Worm (Caenorhabditis elegans) whole organism, mixed stage, embryonic: ENCODE results near the gene rbm-7.

Experiments
- M03D4.4 ChIP-seq: sonication (generic microtip); optimal IDR thresholded peaks from 2 replicates; lab custom pipeline; 2017; ENCODE audit warnings: mild to moderate bottlenecking, missing genetic modification characterization, missing compliant biosample characterization
- bed-3 ChIP-seq: fragments of 200-800 bp; sonication (Bioruptor generic); optimal IDR thresholded peaks from 3 replicates; lab custom pipeline; 2018; ENCODE audit warnings: mild to moderate bottlenecking, missing genetic modification characterization, moderate library complexity, missing compliant biosample characterization
- blmp-1 ChIP-seq: fragments of 150-350 bp; optimal IDR thresholded peaks from 2 replicates; lab custom pipeline; 2014; ENCODE audit warnings: missing biosample characterization, missing genetic modification characterization
- ceh-39 ChIP-seq: fragments of 150-350 bp; optimal IDR thresholded peaks from 2 replicates; lab custom pipeline; 2014; ENCODE audit warnings: missing biosample characterization, missing genetic modification characterization
- ceh-43 ChIP-seq: fragments of 200-800 bp; sonication (Bioruptor generic); optimal IDR thresholded peaks from 2 replicates; lab custom pipeline; 2018; ENCODE audit warnings: mild to moderate bottlenecking, missing genetic modification characterization, moderate library complexity, missing compliant biosample characterization
- ceh-83 ChIP-seq: fragments of 200-800 bp; sonication (Bioruptor generic); optimal IDR thresholded peaks from 2 replicates; lab custom pipeline; 2018; ENCODE audit warnings: mild to moderate bottlenecking, missing genetic modification characterization, missing compliant biosample characterization
- ces-1 ChIP-seq: fragments of 150-350 bp; optimal IDR thresholded peaks from 2 replicates; lab custom pipeline; 2014; ENCODE audit warnings: missing biosample characterization, missing genetic modification reagents, missing genetic modification characterization
- cnd-1 ChIP-seq: fragments of 200-800 bp; sonication (Bioruptor generic); optimal IDR thresholded peaks from 2 replicates; lab custom pipeline; 2018; ENCODE audit warnings: mild to moderate bottlenecking, missing genetic modification characterization, missing compliant biosample characterization
- drap-1 ChIP-seq: fragments of 200-800 bp; sonication (Bioruptor generic); optimal IDR thresholded peaks from 3 replicates; lab custom pipeline; 2018; ENCODE audit warnings: mild to moderate bottlenecking, missing genetic modification characterization, missing compliant biosample characterization
- elt-1 ChIP-seq: sonication (generic microtip); optimal IDR thresholded peaks from 2 replicates; lab custom pipeline; 2017; ENCODE audit warnings: missing genetic modification characterization, mild to moderate bottlenecking, missing compliant biosample characterization, antibody characterized with exemption, moderate library complexity, borderline replicate concordance; ENCODE audit not compliant: insufficient read depth
- elt-3 ChIP-seq: fragments of 150-350 bp; optimal IDR thresholded peaks from 2 replicates; lab custom pipeline; 2014; ENCODE audit warnings: missing biosample characterization, missing genetic modification characterization
- flh-1 ChIP-seq: fragments of 200-800 bp; sonication (Bioruptor generic); optimal IDR thresholded peaks from 2 replicates; lab custom pipeline; 2018; ENCODE audit warnings: mild to moderate bottlenecking, missing genetic modification characterization, moderate library complexity, missing compliant biosample characterization
- ham-2 ChIP-seq: fragments of 200-800 bp; sonication (Bioruptor generic); optimal IDR thresholded peaks from 2 replicates; lab custom pipeline; 2018; ENCODE audit warnings: mild to moderate bottlenecking, missing genetic modification characterization, missing compliant biosample characterization
- hlh-1 ChIP-seq: fragments of 150-350 bp; optimal IDR thresholded peaks from 2 replicates; lab custom pipeline; 2014; ENCODE audit warnings: missing biosample characterization, missing genetic modification reagents, missing genetic modification characterization
- lin-13 ChIP-seq: fragments of 150-350 bp; optimal IDR thresholded peaks from 2 replicates; lab custom pipeline; 2014; ENCODE audit warnings: missing biosample characterization, missing genetic modification characterization
- lsy-2 ChIP-seq: fragments of 150-350 bp; optimal IDR thresholded peaks from 2 replicates; lab custom pipeline; 2014; ENCODE audit warnings: missing biosample characterization, missing genetic modification characterization
- mab-5 ChIP-seq: fragments of 150-350 bp; optimal IDR thresholded peaks from 2 replicates; lab custom pipeline; 2014; ENCODE audit warnings: missing biosample characterization, missing genetic modification characterization
- mep-1 ChIP-seq: fragments of 150-350 bp; optimal IDR thresholded peaks from 2 replicates; lab custom pipeline; 2017; ENCODE audit warnings: missing biosample characterization, missing genetic modification reagents, missing genetic modification characterization, inconsistent platforms
- mls-2 ChIP-seq: sonication (generic microtip); optimal IDR thresholded peaks from 2 replicates; lab custom pipeline; 2016; ENCODE audit warnings: mild to moderate bottlenecking, missing genetic modification characterization, moderate library complexity, missing compliant biosample characterization
- nhr-12 ChIP-seq: fragments of 150-350 bp; optimal IDR thresholded peaks from 2 replicates; lab custom pipeline; 2014; ENCODE audit warnings: missing biosample characterization, missing genetic modification characterization
- nhr-2 ChIP-seq: fragments of 150-350 bp; optimal IDR thresholded peaks from 2 replicates; lab custom pipeline; 2014; ENCODE audit warnings: missing biosample characterization, missing genetic modification characterization
- nhr-237 ChIP-seq: fragments of 150-350 bp; optimal IDR thresholded peaks from 2 replicates; lab custom pipeline; 2014; ENCODE audit warnings: missing biosample characterization, missing genetic modification characterization
- nhr-28 ChIP-seq: fragments of 150-350 bp; optimal IDR thresholded peaks from 2 replicates; lab custom pipeline; 2014; ENCODE audit warnings: missing biosample characterization, missing genetic modification characterization
- nhr-76 ChIP-seq: sonication (generic microtip); optimal IDR thresholded peaks from 2 replicates; lab custom pipeline; 2017; ENCODE audit warnings: missing biosample characterization, missing genetic modification characterization
- pha-4 ChIP-seq: fragments of 150-350 bp; optimal IDR thresholded peaks from 2 replicates; lab custom pipeline; 2018; ENCODE audit warnings: missing biosample characterization, missing genetic modification reagents, missing genetic modification characterization
- sem-2 ChIP-seq: fragments of 200-800 bp; sonication (Bioruptor generic); optimal IDR thresholded peaks from 2 replicates; lab custom pipeline; 2018; ENCODE audit warnings: mild to moderate bottlenecking, missing genetic modification characterization, missing compliant biosample characterization
- snpc-4 ChIP-seq: fragments of 150-350 bp; optimal IDR thresholded peaks from 2 replicates; lab custom pipeline; 2014; ENCODE audit warnings: missing biosample characterization, missing genetic modification characterization
- sptf-1 ChIP-seq: sonication (generic microtip); optimal IDR thresholded peaks from 2 replicates; lab custom pipeline; 2017; ENCODE audit warnings: mild to moderate bottlenecking, missing genetic modification characterization, moderate library complexity, missing compliant biosample characterization
- tbx-8 ChIP-seq: fragments of 200-800 bp; sonication (Bioruptor generic); optimal IDR thresholded peaks from 2 replicates; lab custom pipeline; 2018; ENCODE audit warnings: mild to moderate bottlenecking, missing genetic modification characterization, moderate library complexity, missing compliant biosample characterization
- unc-120 ChIP-seq: sonication (generic microtip); optimal IDR thresholded peaks from 2 replicates; lab custom pipeline; 2017; ENCODE audit warnings: missing genetic modification characterization, missing compliant biosample characterization; ENCODE audit not compliant: poor library complexity, severe bottlenecking
- unc-39 ChIP-seq: fragments of 150-350 bp; optimal IDR thresholded peaks from 2 replicates; lab custom pipeline; 2014; ENCODE audit warnings: missing biosample characterization, missing genetic modification characterization
- unc-62 ChIP-seq: fragments of 150-350 bp; optimal IDR thresholded peaks from 2 replicates; lab custom pipeline; 2014; ENCODE audit warnings: missing biosample characterization, missing genetic modification reagents, missing genetic modification characterization
- zip-8 ChIP-seq: fragments of 150-350 bp; optimal IDR thresholded peaks from 2 replicates; lab custom pipeline; 2014; ENCODE audit warnings: missing biosample characterization, missing genetic modification characterization
- ztf-11 ChIP-seq: fragments of 150-350 bp; optimal IDR thresholded peaks from 2 replicates; lab custom pipeline; 2014; ENCODE audit warnings: missing biosample characterization, missing genetic modification characterization

Gene rbm-7

ce11 chrIII:12966895-12967294, 35.2 kb upstream of the rbm-7 start, which contains the start of gene ttm-1:
TSS of gene ttm-1 (minus strand) at chrIII:12966995.
- no peak for TF ChIP-seq mab-5
- TF ChIP-seq unc-120 (tag; lab: Kevin White, UChicago): no peak
- TF ChIP-seq blmp-1 (tag; lab: Kevin White, UChicago): no peak
- TF ChIP-seq nhr-28: no peak
- no peak for TF ChIP-seq nhr-237 (tag; lab: Kevin White, UChicago)
- TF ChIP-seq nhr-2 (tag; lab: Kevin White, UChicago): no peak
- TF ChIP-seq lin-13 (tag; lab: Kevin White, UChicago): no peak
- no peak for TF ChIP-seq snpc-4 (tag; lab: Kevin White, UChicago)

ce11 chrIII:12960705-12961104, 29.0 kb upstream of the rbm-7 start:
- no peak for TF ChIP-seq zip-8
- no peak for TF ChIP-seq elt-3
- TF ChIP-seq hlh-1 (tag; lab: Kevin White, UChicago): no peak
- TF ChIP-seq ces-1: no peak
- TF ChIP-seq nhr-2 (tag; lab: Kevin White, UChicago): no peak

ce11 chrIII:12959286-12959685, 27.6 kb upstream of the rbm-7 start:
- TF ChIP-seq nhr-12 (tag; lab: Kevin White, UChicago): no peak
- no peak for TF ChIP-seq ham-2
- TF ChIP-seq unc-120 (tag; lab: Kevin White, UChicago): no peak
- no peak for TF ChIP-seq mls-2 (tag; lab: Kevin White, UChicago)
- no peak for TF ChIP-seq flh-1 (GFP tag; lab: Kevin White, UChicago)
- no peak for TF ChIP-seq mep-1 (tag; lab: Kevin White, UChicago)
- TF ChIP-seq tbx-8 (GFP tag; lab: Kevin White, UChicago): no peak
- TF ChIP-seq unc-39: no peak

DNA sequence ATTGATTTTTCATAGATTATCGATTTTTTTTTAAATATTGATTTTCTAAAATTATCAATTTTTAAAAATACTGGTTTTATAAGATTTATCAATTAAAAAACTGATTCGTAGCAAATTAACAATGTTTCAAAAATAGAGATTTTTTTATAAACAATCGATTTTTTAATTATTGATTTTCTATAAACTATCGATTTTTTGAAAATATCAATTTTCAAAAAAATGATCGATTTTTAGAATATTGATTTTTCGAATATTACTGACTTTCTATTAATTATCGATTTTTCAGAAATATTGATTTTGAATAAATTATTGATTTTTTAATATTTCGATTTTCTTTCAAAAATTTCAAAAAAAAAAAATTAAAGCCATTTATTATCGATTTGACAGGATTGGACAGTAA, 20.9 kb upstream of the rbm-7 start:
- TF ChIP-seq unc-62 (GFP tag; lab: Kevin White, UChicago): no peak
- TF ChIP-seq lin-13 (tag; lab: Kevin White, UChicago): no peak
- no peak for TF ChIP-seq bed-3 (GFP tag; lab: Kevin White, UChicago)
- no peak for TF ChIP-seq ztf-11 (tag; lab: Kevin White, UChicago)
- no peak for TF ChIP-seq nhr-76
- peak; percentile 20 for TF ChIP-seq ces-1
- TF ChIP-seq unc-39: no peak

DNA sequence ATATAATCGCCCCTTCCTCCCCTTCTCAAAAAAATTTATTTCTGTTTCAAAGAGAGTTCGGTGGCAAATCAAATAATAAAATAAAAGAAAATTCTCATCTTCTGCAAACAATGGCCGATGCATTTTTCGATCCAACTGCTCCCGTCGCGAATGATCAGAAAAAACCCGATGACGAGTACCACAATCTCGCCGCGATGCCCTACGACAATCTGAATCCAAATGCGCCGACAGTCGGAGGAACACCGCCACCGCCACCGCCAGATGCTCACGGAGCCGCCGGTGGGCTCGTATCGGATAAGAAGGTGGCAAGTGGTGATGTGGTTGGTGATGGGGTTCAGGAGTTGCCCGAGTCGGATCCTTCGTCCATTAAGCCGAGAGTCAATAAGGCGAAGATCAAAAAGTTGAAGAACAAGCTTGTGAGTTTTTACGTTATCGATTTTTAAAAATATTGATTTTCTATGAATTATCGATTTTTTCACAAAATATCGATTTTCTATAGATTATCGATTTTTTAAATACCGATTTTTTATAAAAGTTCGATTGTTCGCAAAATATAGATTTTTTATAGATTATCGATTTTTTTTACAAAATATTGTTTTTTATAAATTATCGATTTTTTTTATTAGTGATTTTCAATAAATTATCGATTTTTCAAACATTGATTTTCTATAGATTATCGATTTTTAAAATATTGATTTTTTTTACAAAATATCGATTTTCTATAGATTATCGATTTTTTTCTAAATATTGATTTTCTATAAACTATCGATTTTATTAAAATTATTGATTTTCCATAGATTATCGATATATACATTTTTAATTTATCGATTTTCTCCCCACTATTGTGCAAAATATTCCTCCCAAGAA, 19.9 kb upstream of the rbm-7 start, which contains the start of gene Y39E4A.1:
TSS of gene Y39E4A.1 (plus strand) at position 51 of the 867 bp plus-strand sequence.
- TF ChIP-seq ceh-83 (GFP tag; lab: Kevin White, UChicago) (no peak), M03D4.4 (tag; lab: Kevin White, UChicago) (no peak), flh-1 (GFP tag; lab: Kevin White, UChicago) (no peak), elt-3 (no peak), drap-1 (GFP tag; lab: Kevin White, UChicago) (no peak), nhr-76 (no peak), lsy-2 (tag; lab: Kevin White, UChicago) (no peak), blmp-1 (tag; lab: Kevin White, UChicago) (no peak), nhr-28 (no peak), elt-1 (no peak), ceh-43 (GFP tag; lab: Kevin White, UChicago) (no peak), cnd-1 (tag; lab: Kevin White, UChicago) (no peak), mab-5 (no peak), mep-1 (tag; lab: Kevin White, UChicago) (no peak)

- TF ChIP-seq nhr-2 (tag; lab: Kevin White, UChicago): no peak
- no peak for TF ChIP-seq lsy-2 (tag; lab: Kevin White, UChicago)
- no peak for TF ChIP-seq nhr-237 (tag; lab: Kevin White, UChicago)
- no peak for TF ChIP-seq hlh-1 (tag; lab: Kevin White, UChicago)
- TF ChIP-seq unc-39: no peak
- TF ChIP-seq mls-2 (tag; lab: Kevin White, UChicago): no peak
- no peak for TF ChIP-seq zip-8
- no peak for TF ChIP-seq pha-4 (tag; lab: Kevin White, UChicago)
- no peak for TF ChIP-seq M03D4.4 (tag; lab: Kevin White, UChicago)
- TF ChIP-seq drap-1 (GFP tag; lab: Kevin White, UChicago): no peak
- TF ChIP-seq snpc-4 (tag; lab: Kevin White, UChicago): no peak
- no peak for TF ChIP-seq sptf-1 (tag; lab: Kevin White, UChicago)
- no peak for TF ChIP-seq bed-3 (GFP tag; lab: Kevin White, UChicago)
- TF ChIP-seq flh-1 (GFP tag; lab: Kevin White, UChicago): no peak
- TF ChIP-seq ceh-39 (tag; lab: Kevin White, UChicago): no peak
- no peak for TF ChIP-seq sem-2 (GFP tag; lab: Kevin White, UChicago)
- no peak for TF ChIP-seq mep-1 (tag; lab: Kevin White, UChicago)
- no peak for TF ChIP-seq blmp-1 (tag; lab: Kevin White, UChicago)
- TF ChIP-seq elt-3: no peak
- TF ChIP-seq ceh-43 (GFP tag; lab: Kevin White, UChicago): no peak
Measured at ce11 chrIII:12945072-12945471, 13.4 kb upstream of the rbm-7 start.
